Worm (Caenorhabditis elegans): Measurements from ENCODE around the gene F17E9.3.

F17E9.3 gene

ce11 chrIV:8342385-8342784 lies 12.3 kb upstream of the F17E9.3 start, which contains the start of gene lgc-5:
TSS of gene lgc-5 (plus strand) at chrIV:8342685.
- TF ChIP-seq let-607 (tag; optimal IDR thresholded peaks at IDR 0.05) (no peak), hlh-12 (tag; optimal IDR thresholded peaks at IDR 0.05) (no peak), F57C9.4 (tag; optimal IDR thresholded peaks at IDR 0.05) (no peak), akir-1 (GFP tag; optimal IDR thresholded peaks at IDR 0.05) (no peak), ceh-58 (GFP tag; IDR thresholded peaks at IDR 0.05) (no peak), attf-5 (GFP tag; optimal IDR thresholded peaks at IDR 0.05) (no peak), chd-7 (tag; optimal IDR thresholded peaks at IDR 0.05) (no peak)

- TF ChIP-seq lsl-1 (GFP tag; optimal IDR thresholded peaks at IDR 0.05) (no peak), K11D2.4 (GFP tag; IDR thresholded peaks at IDR 0.05) (no peak), madf-10 (tag; optimal IDR thresholded peaks at IDR 0.05) (no peak), unc-130 (GFP tag; optimal IDR thresholded peaks at IDR 0.05) (no peak), pbrm-1 (GFP tag; IDR thresholded peaks at IDR 0.05) (no peak), him-1 (tag; optimal IDR thresholded peaks at IDR 0.05) (no peak)
These were observed 9.2 kb upstream of the F17E9.3 start, which contains the start of gene F17E9.5 for ce11 chrIV:8345518-8345917. TSS of gene F17E9.5 (plus strand) at chrIV:8345818.

ce11 chrIV:8347051-8347450 lies 7.6 kb upstream of the F17E9.3 start, which contains the start of the genes F17E9.18 and F17E9.15:
TSS of gene F17E9.18 (minus strand) at chrIV:8347151.
TSS of gene F17E9.15 (plus strand) at chrIV:8347418.
- no peak for TF ChIP-seq sea-2 (GFP tag; IDR thresholded peaks at IDR 0.05)
- no peak for TF ChIP-seq sptf-2 (GFP tag; optimal IDR thresholded peaks at IDR 0.05)
- TF ChIP-seq hmg-20 (GFP tag; IDR thresholded peaks at IDR 0.05) = no peak
- TF ChIP-seq ztf-3 (GFP tag; optimal IDR thresholded peaks at IDR 0.05) = no peak
- TF ChIP-seq ceh-40 (GFP tag; IDR thresholded peaks at IDR 0.05) = no peak
- no peak for TF ChIP-seq ceh-91 (GFP tag; IDR thresholded peaks at IDR 0.05)
- no peak for TF ChIP-seq aptf-3 (GFP tag; IDR thresholded peaks at IDR 0.05)
- TF ChIP-seq B0336.3 (GFP tag; IDR thresholded peaks at IDR 0.05) = no peak
- no peak for TF ChIP-seq ceh-27 (GFP tag; optimal IDR thresholded peaks at IDR 0.05)
- TF ChIP-seq F22D6.2 (tag; optimal IDR thresholded peaks at IDR 0.05) = no peak

- TF ChIP-seq ama-1 (optimal IDR thresholded peaks at IDR 0.05) (no peak), ama-1 (GFP tag; optimal IDR thresholded peaks at IDR 0.05) (no peak), madf-8 (GFP tag; conservative IDR thresholded peaks at IDR 0.05) (no peak), snpc-3.4 (tag; optimal IDR thresholded peaks at IDR 0.05) (no peak), akir-1 (GFP tag; optimal IDR thresholded peaks at IDR 0.05) (no peak), lsy-27 (tag; optimal IDR thresholded peaks at IDR 0.05; ENCODE audit: borderline replicate concordance, insufficient read depth) (no peak), nhr-27 (tag; optimal IDR thresholded peaks at IDR 0.05) (no peak), tbp1 (GFP tag; optimal IDR thresholded peaks at IDR 0.05) (no peak), T26A5.8 (tag; optimal IDR thresholded peaks at IDR 0.05) (no peak), rpc-1 (optimal IDR thresholded peaks at IDR 0.05) (no peak), rpc-1 (tag; optimal IDR thresholded peaks at IDR 0.05) (no peak), tlf-1 (GFP tag; optimal IDR thresholded peaks at IDR 0.05) (no peak), ztf-22 (GFP tag; optimal IDR thresholded peaks at IDR 0.05) (no peak), nhr-120 (GFP tag; IDR thresholded peaks at IDR 0.05) (no peak), ccch-3 (GFP tag; optimal IDR thresholded peaks at IDR 0.05) (no peak)
These were observed 6.6 kb upstream of the F17E9.3 start, which contains the start of gene F17E9.4 for ce11 chrIV:8348073-8348472. TSS of gene F17E9.4 (plus strand) at chrIV:8348373.
